Fruit fly (Drosophila melanogaster): ENCODE results near the gene Srp14.
A peak's percentile ranks its signal among the peaks of the same experiment; 100 is the strongest.

The Srp14 gene

DNA sequence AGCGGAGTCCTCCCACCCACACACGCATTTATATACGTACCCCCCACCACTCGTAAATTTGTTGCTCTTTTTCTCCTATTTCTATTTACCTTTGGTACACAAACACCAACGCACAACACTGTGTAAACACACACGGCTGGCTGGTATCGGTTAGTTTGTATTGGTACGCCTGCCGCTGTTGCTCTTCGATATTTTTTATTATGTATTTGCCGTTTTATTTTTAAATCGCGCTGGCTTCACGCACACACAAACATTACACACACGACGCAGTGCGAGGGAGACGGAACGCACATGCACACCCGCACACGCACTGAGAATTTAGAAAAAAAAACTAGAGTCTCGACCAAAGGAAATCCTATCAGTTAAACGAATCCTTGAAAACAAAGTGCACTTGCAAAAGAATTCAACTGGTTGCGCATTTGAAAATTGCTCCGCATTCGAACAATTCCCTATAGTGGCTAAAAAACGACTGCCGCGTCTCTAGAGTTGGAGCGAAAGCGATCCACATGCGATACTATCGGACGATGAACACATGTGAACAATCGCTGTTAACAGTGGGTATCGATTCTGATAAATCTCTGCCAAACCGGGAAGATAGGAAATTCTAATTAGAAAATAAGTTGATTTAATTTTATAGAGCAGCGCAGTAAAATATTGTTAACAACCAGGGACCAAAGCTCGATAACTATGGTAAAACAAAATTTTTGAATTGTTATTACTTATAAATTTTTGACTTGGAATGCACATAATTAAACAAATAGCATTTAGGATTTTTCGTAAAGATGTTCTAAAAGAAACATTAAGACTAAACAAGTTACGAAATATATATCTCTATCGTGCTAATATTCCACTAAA, 29.1 kb upstream of the Srp14 start (continued):
- TF ChIP-seq CG3919 (GFP tag; optimal IDR thresholded peaks at IDR 0.05), result peak; percentile 13
- peak; percentile 99 for TF ChIP-seq fkh (GFP tag; optimal IDR thresholded peaks at IDR 0.05)
- TF ChIP-seq CG6854 (GFP tag; optimal IDR thresholded peaks at IDR 0.05), result peak; percentile 38
- TF ChIP-seq achi (GFP tag; optimal IDR thresholded peaks at IDR 0.05), result peak; percentile 16
- no peak for TF ChIP-seq pdm3 (GFP tag; optimal IDR thresholded peaks at IDR 0.05)
- no peak for TF ChIP-seq Hr38 (GFP tag; optimal IDR thresholded peaks at IDR 0.05)
- TF ChIP-seq CG3032 (tag; optimal IDR thresholded peaks at IDR 0.05), result no peak
- peak; percentile 39 for TF ChIP-seq topi (GFP tag; optimal IDR thresholded peaks at IDR 0.05)
- peak; percentile 73 for TF ChIP-seq svp (GFP tag)
- TF ChIP-seq vri (GFP tag; optimal IDR thresholded peaks at IDR 0.05), result peak; percentile 79
- TF ChIP-seq CG4318 (GFP tag; optimal IDR thresholded peaks at IDR 0.05), result no peak
- peak; percentile 44 for TF ChIP-seq Lpt (GFP tag; optimal IDR thresholded peaks at IDR 0.05)
- TF ChIP-seq esn (GFP tag; optimal IDR thresholded peaks at IDR 0.05), result peak; percentile 35
- TF ChIP-seq CG15336 (GFP tag; IDR thresholded peaks at IDR 0.05), result peak; percentile 52; the same call in 1 of the 2 replicates
- TF ChIP-seq CG6808 (GFP tag; optimal IDR thresholded peaks at IDR 0.05), result peak; percentile 43
- TF ChIP-seq Ets21C (GFP tag; optimal IDR thresholded peaks at IDR 0.05), result no peak
- TF ChIP-seq CG6163 (GFP tag; IDR thresholded peaks at IDR 0.05), result peak; percentile 45; the same call in 2 of the 3 replicates

DNA sequence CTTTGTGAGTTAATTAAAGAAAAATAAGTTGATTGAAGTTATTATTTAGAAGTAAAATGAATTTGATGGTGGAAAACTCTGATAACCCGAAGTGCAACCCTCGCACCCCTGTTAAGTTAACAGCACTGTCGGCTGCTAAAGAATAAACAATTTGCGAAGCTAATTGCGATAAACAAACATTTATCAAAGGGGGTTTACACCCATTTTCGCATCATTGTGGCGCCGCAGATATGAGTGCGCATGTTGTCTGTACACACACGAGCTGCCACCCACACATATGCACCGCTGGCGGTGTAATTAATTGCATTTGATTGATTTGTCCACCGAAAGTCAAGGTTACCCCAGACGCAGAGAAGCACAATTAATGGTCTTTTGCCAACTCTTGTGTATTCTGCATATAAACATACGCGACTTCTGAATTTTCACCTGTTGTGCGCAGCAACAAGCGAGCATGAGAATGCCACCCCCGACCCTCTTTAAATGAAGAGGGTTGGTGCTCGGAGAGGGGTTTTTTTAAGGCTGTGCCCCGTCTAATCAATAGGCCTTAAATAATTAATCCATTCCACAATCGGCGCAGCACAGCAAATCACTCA, 28.3 kb upstream of the Srp14 start:
- TF ChIP-seq eg (GFP tag; IDR thresholded peaks at IDR 0.05) (peak; percentile 48; the same call in 2 of the 3 replicates), pdm3 (GFP tag; optimal IDR thresholded peaks at IDR 0.05) (no peak), Eip78C (GFP tag) (peak; percentile 26), fkh (GFP tag; optimal IDR thresholded peaks at IDR 0.05) (peak; percentile 89)

DNA sequence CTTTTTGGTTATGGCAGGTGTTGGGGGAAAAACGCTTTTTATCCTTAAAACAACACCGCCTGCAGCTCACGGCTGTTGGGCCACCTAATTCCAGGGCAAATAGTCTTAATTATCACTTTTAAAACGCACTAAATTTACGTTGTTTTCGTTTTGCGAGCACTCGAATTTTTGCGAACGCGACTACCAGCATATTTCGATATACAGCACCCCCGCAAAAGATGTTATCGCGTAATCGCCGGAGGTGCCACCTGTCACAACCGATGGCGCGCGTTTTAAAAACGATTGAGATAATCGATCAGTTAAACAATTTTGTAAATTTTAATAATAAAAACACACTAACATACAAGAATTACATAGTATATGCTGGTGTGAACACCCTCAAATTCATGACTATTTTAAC, 27.8 kb upstream of the Srp14 start, which contains the start of gene Stat92E:
Gene Stat92E (minus strand): TSS at position 219 of the 400 bp plus-strand sequence.
- TF ChIP-seq CG10631 (GFP tag; optimal IDR thresholded peaks at IDR 0.05) (no peak), Smox (GFP tag; optimal IDR thresholded peaks at IDR 0.05) (no peak), Sox15 (GFP tag; optimal IDR thresholded peaks at IDR 0.05) (no peak), CG3919 (GFP tag; optimal IDR thresholded peaks at IDR 0.05) (no peak), spab (GFP tag; optimal IDR thresholded peaks at IDR 0.05) (no peak), Hr4 (GFP tag; optimal IDR thresholded peaks at IDR 0.05) (no peak), ss (GFP tag; optimal IDR thresholded peaks at IDR 0.05) (no peak), Sox14 (GFP tag; optimal IDR thresholded peaks at IDR 0.05) (no peak), salr (GFP tag; optimal IDR thresholded peaks at IDR 0.05) (no peak), Hr39 (GFP tag; optimal IDR thresholded peaks at IDR 0.05) (no peak)

DNA sequence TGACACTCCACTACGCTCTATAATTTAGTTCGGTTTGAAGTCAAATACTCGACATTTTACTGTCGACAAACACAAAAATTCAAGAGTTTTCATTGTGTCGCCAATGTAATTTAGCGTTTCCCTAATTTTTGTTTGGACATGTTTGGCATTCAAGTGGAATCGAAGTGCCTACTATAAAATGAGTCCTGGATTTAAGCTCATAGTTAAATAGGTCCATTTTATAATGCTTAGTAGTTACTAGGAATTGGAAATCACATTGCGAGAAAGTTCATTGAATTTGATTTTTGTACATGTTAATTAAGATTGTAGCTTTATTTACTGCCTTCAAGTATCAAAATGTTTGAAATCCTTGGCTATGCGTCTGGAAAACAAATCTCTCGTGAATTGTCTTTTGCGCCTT, 25.6 kb upstream of the Srp14 start, which contains the start of gene att-ORFB:
Gene att-ORFB (minus strand): TSS at position 101 of the 400 bp plus-strand sequence.
- TF ChIP-seq CG3032 (tag; optimal IDR thresholded peaks at IDR 0.05), result no peak
- no peak for TF ChIP-seq fd59A (GFP tag; optimal IDR thresholded peaks at IDR 0.05)
- no peak for TF ChIP-seq Eip93F (GFP tag; optimal IDR thresholded peaks at IDR 0.05)
- no peak for TF ChIP-seq spab (GFP tag; optimal IDR thresholded peaks at IDR 0.05)
- no peak for TF ChIP-seq CG11902 (GFP tag; optimal IDR thresholded peaks at IDR 0.05)
- no peak for TF ChIP-seq Lpt (GFP tag; optimal IDR thresholded peaks at IDR 0.05)
- TF ChIP-seq CG32006 (GFP tag; optimal IDR thresholded peaks at IDR 0.05), result no peak
- no peak for TF ChIP-seq Eip78C (GFP tag)
- TF ChIP-seq CG6792 (GFP tag; optimal IDR thresholded peaks at IDR 0.05), result no peak
- TF ChIP-seq net (GFP tag; optimal IDR thresholded peaks at IDR 0.05), result no peak
- TF ChIP-seq CG34406 (GFP tag; optimal IDR thresholded peaks at IDR 0.05), result no peak
- no peak for TF ChIP-seq topi (GFP tag; optimal IDR thresholded peaks at IDR 0.05)
- no peak for TF ChIP-seq CG31627 (GFP tag; optimal IDR thresholded peaks at IDR 0.05)
- no peak for TF ChIP-seq CG16779 (tag; optimal IDR thresholded peaks at IDR 0.05)

All from whole organism, prepupa.